Worm (Caenorhabditis elegans) whole organism, L3 larva: ENCODE data around the gene K08D8.4.

Source experiments
- aly-2 ChIP-seq: fragments of 150-350 bp; optimal IDR thresholded peaks from 2 replicates; lab custom pipeline; 2014; ENCODE audit warnings: missing biosample characterization, missing genetic modification characterization
- egl-27 ChIP-seq: sonication (generic microtip); optimal IDR thresholded peaks from 4 replicates; lab custom pipeline; 2017; ENCODE audit warnings: missing biosample characterization, missing genetic modification reagents, missing genetic modification characterization
- elt-3 ChIP-seq, 3 experiments: fragments of 150-350 bp in 1 of 3; sonication (generic microtip) in 2 of 3; optimal IDR thresholded peaks; 2 replicates in 2 of 3; 4 replicates in 1 of 3; lab custom pipeline; 2014 to 2017; ENCODE audit warnings: missing biosample characterization in 3 of 3, missing genetic modification characterization in 3 of 3
- nhr-11 ChIP-seq: fragments of 150-350 bp; optimal IDR thresholded peaks from 2 replicates; lab custom pipeline; 2014; ENCODE audit warnings: missing biosample characterization, missing genetic modification characterization
- nhr-237 ChIP-seq: fragments of 150-350 bp; optimal IDR thresholded peaks from 2 replicates; lab custom pipeline; 2014; ENCODE audit warnings: missing biosample characterization, missing genetic modification characterization
- pqm-1 ChIP-seq: fragments of 150-350 bp; optimal IDR thresholded peaks from 2 replicates; lab custom pipeline; 2017; ENCODE audit warnings: missing biosample characterization, missing genetic modification characterization, inconsistent platforms
- skn-1 ChIP-seq: fragments of 150-350 bp; optimal IDR thresholded peaks from 2 replicates; lab custom pipeline; 2014; ENCODE audit warnings: missing biosample characterization, missing genetic modification characterization
- snpc-4 ChIP-seq: fragments of 150-350 bp; optimal IDR thresholded peaks from 2 replicates; lab custom pipeline; 2014; ENCODE audit warnings: missing biosample characterization, missing genetic modification characterization
- tbx-2 ChIP-seq: sonication (generic microtip); optimal IDR thresholded peaks from 2 replicates; lab custom pipeline; 2016; ENCODE audit warnings: mild to moderate bottlenecking, missing genetic modification characterization, missing compliant biosample characterization
- ztf-11 ChIP-seq: fragments of 150-350 bp; optimal IDR thresholded peaks from 2 replicates; lab custom pipeline; 2014; ENCODE audit warnings: missing biosample characterization, missing genetic modification characterization

ce11 chrIV:12886012-12886411 is 23.8 kb downstream of the K08D8.4 start:
- TF ChIP-seq ztf-11 (tag; lab: Kevin White, UChicago), result no peak
- no peak for TF ChIP-seq nhr-11 (tag; lab: Kevin White, UChicago)
- TF ChIP-seq elt-3 (tag; optimal IDR thresholded peaks at IDR 0.05; lab: Kevin White, UChicago), result no peak
- no peak for TF ChIP-seq tbx-2
- no peak for TF ChIP-seq nhr-237
- TF ChIP-seq skn-1, result no peak
- TF ChIP-seq aly-2 (tag; lab: Kevin White, UChicago), result no peak
- no peak for TF ChIP-seq snpc-4 (tag; lab: Kevin White, UChicago)
- TF ChIP-seq pqm-1 (tag; lab: Kevin White, UChicago), result no peak
- TF ChIP-seq egl-27 (tag; lab: Kevin White, UChicago), result no peak
